Fruit fly (Drosophila melanogaster): ENCODE results near the gene CG1275.

- TF ChIP-seq ttk (optimal IDR thresholded peaks at IDR 0.05) (no peak), psq (optimal IDR thresholded peaks at IDR 0.05) (no peak), Sin3A (optimal IDR thresholded peaks at IDR 0.05) (no peak), h (optimal IDR thresholded peaks at IDR 0.05) (no peak)
Observed at dm6 chr3L:2272669-2273068, 15.4 kb upstream of the CG1275 start, which contains the start of gene yellow-g.
